Worm (Caenorhabditis elegans) whole organism, L2 larva: Measurements from ENCODE around the gene F22B7.3.

Source experiments
- F13H6.1 ChIP-seq: sonication (generic microtip); optimal IDR thresholded peaks from 2 replicates; lab custom pipeline; 2016; ENCODE audit warnings: missing genetic modification characterization, missing compliant biosample characterization
- ZK546.5 ChIP-seq: sonication (generic microtip); optimal IDR thresholded peaks from 2 replicates; lab custom pipeline; 2017; ENCODE audit warnings: missing biosample characterization, missing genetic modification characterization
- ama-1 ChIP-seq: fragments of 150-350 bp; optimal IDR thresholded peaks from 2 replicates; lab custom pipeline; 2018; ENCODE audit warnings: inconsistent platforms
- crh-2 ChIP-seq: sonication (generic microtip); optimal IDR thresholded peaks from 2 replicates; lab custom pipeline; 2017; ENCODE audit warnings: missing biosample characterization, missing genetic modification characterization
- elt-1 ChIP-seq: fragments of 150-350 bp; optimal IDR thresholded peaks from 2 replicates; lab custom pipeline; 2014; ENCODE audit warnings: missing biosample characterization, missing genetic modification characterization
- lsy-2 ChIP-seq, 2 experiments: fragments of 150-350 bp in 1 of 2; sonication (generic microtip) in 1 of 2; optimal IDR thresholded peaks; 2 replicates each; lab custom pipeline; 2014 to 2017; ENCODE audit warnings: missing biosample characterization in 2 of 2, missing genetic modification characterization in 2 of 2
- nhr-11 ChIP-seq: fragments of 150-350 bp; optimal IDR thresholded peaks from 2 replicates; lab custom pipeline; 2014; ENCODE audit warnings: missing biosample characterization, missing genetic modification characterization
- peb-1 ChIP-seq: fragments of 150-350 bp; optimal IDR thresholded peaks from 2 replicates; lab custom pipeline; 2014; ENCODE audit warnings: missing biosample characterization, missing genetic modification characterization
- sem-4 ChIP-seq: fragments of 150-350 bp; optimal IDR thresholded peaks from 2 replicates; lab custom pipeline; 2014; ENCODE audit warnings: missing biosample characterization, missing genetic modification reagents, missing genetic modification characterization
- snpc-4 ChIP-seq: fragments of 150-350 bp; optimal IDR thresholded peaks from 2 replicates; lab custom pipeline; 2014; ENCODE audit warnings: missing biosample characterization, missing genetic modification characterization

DNA sequence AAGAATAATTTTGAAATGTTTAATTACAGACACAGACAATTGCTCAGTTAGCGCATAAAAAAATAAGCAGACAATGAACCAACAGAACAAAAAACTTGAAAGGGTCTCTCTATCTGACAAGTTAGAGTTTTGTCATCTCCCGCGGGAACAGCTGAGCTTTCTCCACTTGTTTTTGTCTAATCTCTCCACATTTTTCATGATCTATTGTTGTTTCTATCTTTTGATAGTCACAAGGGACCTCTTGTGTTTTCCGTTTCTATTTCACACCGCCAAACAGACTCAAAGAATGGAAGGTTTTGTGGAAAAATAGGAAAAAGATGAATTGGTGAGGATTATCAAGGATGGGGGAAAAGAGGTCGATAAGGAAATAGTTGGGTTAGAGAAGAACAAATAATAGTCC is 11.9 kb upstream of the F22B7.3 start:
- TF ChIP-seq elt-1 (tag; lab: Kevin White, UChicago) (no peak), crh-2 (tag; lab: Kevin White, UChicago) (peak; percentile 23), ama-1 (lab: Kevin White, UChicago) (no peak), peb-1 (tag; lab: Kevin White, UChicago) (no peak), nhr-11 (tag; lab: Kevin White, UChicago) (no peak), snpc-4 (tag; lab: Kevin White, UChicago) (no peak), F13H6.1 (tag; lab: Kevin White, UChicago) (no peak), lsy-2 (tag; optimal IDR thresholded peaks at IDR 0.05; lab: Kevin White, UChicago) (peak in 1 of 2 experiments; percentile 52), sem-4 (no peak), ZK546.5 (tag; lab: Kevin White, UChicago) (no peak)
